Worm (Caenorhabditis elegans) whole organism, early embryonic: ENCODE data around the gene sod-4.

Experiments used
- B0310.2 ChIP-seq: sonication (generic microtip); optimal IDR thresholded peaks from 2 replicates; lab custom pipeline; 2016; ENCODE audit warnings: mild to moderate bottlenecking, missing genetic modification characterization, missing compliant biosample characterization
- F13C5.2 ChIP-seq: sonication (generic microtip); optimal IDR thresholded peaks from 2 replicates; lab custom pipeline; 2017; ENCODE audit warnings: mild to moderate bottlenecking, missing genetic modification characterization, inconsistent platforms, missing compliant biosample characterization
- ama-1 ChIP-seq: fragments of 150-350 bp; optimal IDR thresholded peaks from 2 replicates; lab custom pipeline; 2014
- ceh-13 ChIP-seq: fragments of 200-800 bp; sonication (Bioruptor generic); optimal IDR thresholded peaks from 2 replicates; lab custom pipeline; 2018; ENCODE audit warnings: mild to moderate bottlenecking, missing genetic modification characterization, missing compliant biosample characterization
- ceh-36 ChIP-seq: sonication (generic microtip); optimal IDR thresholded peaks from 2 replicates; lab custom pipeline; 2016; ENCODE audit warnings: missing genetic modification characterization, inconsistent platforms, missing compliant biosample characterization
- ets-7 ChIP-seq: sonication (generic microtip); optimal IDR thresholded peaks from 2 replicates; lab custom pipeline; 2016; ENCODE audit warnings: missing genotype, missing genetic modification characterization, missing compliant biosample characterization
- hmbx-1 ChIP-seq: sonication (generic microtip); optimal IDR thresholded peaks from 2 replicates; lab custom pipeline; 2016; ENCODE audit warnings: mild to moderate bottlenecking, missing genetic modification characterization, missing compliant biosample characterization
- hmg-4 ChIP-seq: fragments of 200-800 bp; sonication (Bioruptor generic); optimal IDR thresholded peaks from 2 replicates; lab custom pipeline; 2018; ENCODE audit warnings: mild to moderate bottlenecking, missing genetic modification characterization, missing compliant biosample characterization
- hnd-1 ChIP-seq: sonication (generic microtip); optimal IDR thresholded peaks from 2 replicates; lab custom pipeline; 2016; ENCODE audit warnings: missing genetic modification characterization, missing compliant biosample characterization
- scrt-1 ChIP-seq: fragments of 200-800 bp; sonication (Bioruptor generic); IDR thresholded peaks from 2 replicates; pipeline ENCODE4 v1.3.6; 2022; ENCODE audit warnings: missing genetic modification characterization, missing compliant biosample characterization
- tbx-37 ChIP-seq: fragments of 200-800 bp; sonication (Bioruptor generic); conservative IDR thresholded peaks from 2 replicates; pipeline ENCODE4 v1.3.6; 2022; ENCODE audit warnings: missing genetic modification reagents, missing genetic modification characterization, missing compliant biosample characterization

- no peak for TF ChIP-seq ama-1 (lab: Kevin White, UChicago)
- TF ChIP-seq tbx-37 (GFP tag; lab: Robert Waterston, UW) = no peak
- no peak for TF ChIP-seq ceh-13 (GFP tag; lab: Kevin White, UChicago)
- no peak for TF ChIP-seq B0310.2 (tag; lab: Kevin White, UChicago)
- no peak for TF ChIP-seq ceh-36 (tag; lab: Kevin White, UChicago)
- no peak for TF ChIP-seq ets-7 (tag; lab: Kevin White, UChicago)
- TF ChIP-seq hnd-1 (tag; lab: Kevin White, UChicago) = no peak
- TF ChIP-seq hmg-4 (GFP tag; lab: Kevin White, UChicago) = no peak
- no peak for TF ChIP-seq scrt-1 (GFP tag; lab: Robert Waterston, UW)
- no peak for TF ChIP-seq hmbx-1 (tag; lab: Kevin White, UChicago)
- TF ChIP-seq F13C5.2 (tag; lab: Kevin White, UChicago) = no peak
Observed at ce11 chrIII:9516148-9516547, 16.0 kb upstream of the sod-4 start, which contains the start of gene F55H2.7.
